Fruit fly (Drosophila melanogaster) whole organism, prepupa: ENCODE results near the gene CG42536.

ENCODE experiments used
- CG8632 ChIP-seq: fragments of 200-800 bp; sonication (Bioruptor generic); optimal IDR thresholded peaks from 3 replicates; lab custom pipeline; 2016; ENCODE audit warnings: missing biosample characterization, missing genetic modification characterization
- dsx ChIP-seq: fragments of 200-800 bp; optimal IDR thresholded peaks from 3 replicates; lab custom pipeline; 2019; ENCODE audit warnings: missing biosample characterization, mild to moderate bottlenecking, missing genetic modification characterization, moderate library complexity; ENCODE audit not compliant: poor library complexity, severe bottlenecking
- esn ChIP-seq: fragments of 200-800 bp; sonication (Bioruptor generic); optimal IDR thresholded peaks from 2 replicates; lab custom pipeline; 2016; ENCODE audit warnings: missing biosample characterization, mild to moderate bottlenecking, missing genetic modification characterization, moderate library complexity

DNA sequence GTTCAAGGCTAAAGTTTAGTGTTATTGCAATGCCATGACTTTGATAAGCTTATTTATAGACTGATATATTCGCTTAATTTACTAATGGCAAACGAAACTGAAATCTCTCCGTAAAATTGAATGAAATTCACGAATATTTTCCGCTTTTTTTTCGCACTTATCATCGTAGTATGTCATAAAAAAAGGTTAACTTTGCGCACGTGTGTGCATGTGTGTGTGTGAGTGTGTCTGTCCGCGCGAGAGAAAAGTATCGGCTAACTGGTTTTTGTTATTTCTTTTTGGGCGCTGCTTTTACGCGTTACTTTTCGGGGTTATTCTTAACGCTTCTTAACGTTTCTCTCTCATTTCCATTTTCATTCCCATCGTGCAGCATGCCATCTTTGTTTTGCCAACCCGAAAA, 47.9 kb upstream of the CG42536 start:
- TF ChIP-seq esn (GFP tag; lab: Kevin White, UChicago) (no peak), CG8632 (no peak), dsx (no peak)
